Fruit fly (Drosophila melanogaster): ENCODE results near the gene Nepl13.

Gene Nepl13

DNA sequence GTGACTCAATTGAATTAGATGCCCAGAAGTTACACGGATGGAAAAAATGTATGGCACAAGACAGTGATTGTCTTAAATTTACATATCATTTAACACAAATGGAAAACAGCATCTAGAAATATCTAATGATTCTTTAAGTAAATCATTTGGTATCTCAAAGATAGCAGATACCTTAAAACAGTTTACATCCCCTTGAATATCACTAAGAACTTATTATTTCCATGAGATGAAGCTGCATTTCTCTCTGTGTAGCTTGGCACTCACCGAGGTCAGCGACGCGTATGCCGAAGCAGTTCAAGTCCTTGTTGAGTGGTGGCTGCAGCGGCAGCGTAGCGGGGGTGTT, 41.3 kb downstream of the Nepl13 start:
- TF ChIP-seq CG13204 (GFP tag; optimal IDR thresholded peaks at IDR 0.05), result no peak
- no peak for TF ChIP-seq CG34367 (tag; optimal IDR thresholded peaks at IDR 0.05)
- no peak for TF ChIP-seq Ets98B (GFP tag; IDR thresholded peaks at IDR 0.05)
- no peak for TF ChIP-seq Pif1A (GFP tag; optimal IDR thresholded peaks at IDR 0.05)
- no peak for TF ChIP-seq CG32121 (GFP tag; IDR thresholded peaks at IDR 0.05)
- no peak for TF ChIP-seq CG9948 (tag; optimal IDR thresholded peaks at IDR 0.05)
- no peak for TF ChIP-seq Snoo (tag; optimal IDR thresholded peaks at IDR 0.05)
- TF ChIP-seq CG15710 (tag; optimal IDR thresholded peaks at IDR 0.05), result no peak
- TF ChIP-seq CG8159 (tag; optimal IDR thresholded peaks at IDR 0.05), result no peak

DNA sequence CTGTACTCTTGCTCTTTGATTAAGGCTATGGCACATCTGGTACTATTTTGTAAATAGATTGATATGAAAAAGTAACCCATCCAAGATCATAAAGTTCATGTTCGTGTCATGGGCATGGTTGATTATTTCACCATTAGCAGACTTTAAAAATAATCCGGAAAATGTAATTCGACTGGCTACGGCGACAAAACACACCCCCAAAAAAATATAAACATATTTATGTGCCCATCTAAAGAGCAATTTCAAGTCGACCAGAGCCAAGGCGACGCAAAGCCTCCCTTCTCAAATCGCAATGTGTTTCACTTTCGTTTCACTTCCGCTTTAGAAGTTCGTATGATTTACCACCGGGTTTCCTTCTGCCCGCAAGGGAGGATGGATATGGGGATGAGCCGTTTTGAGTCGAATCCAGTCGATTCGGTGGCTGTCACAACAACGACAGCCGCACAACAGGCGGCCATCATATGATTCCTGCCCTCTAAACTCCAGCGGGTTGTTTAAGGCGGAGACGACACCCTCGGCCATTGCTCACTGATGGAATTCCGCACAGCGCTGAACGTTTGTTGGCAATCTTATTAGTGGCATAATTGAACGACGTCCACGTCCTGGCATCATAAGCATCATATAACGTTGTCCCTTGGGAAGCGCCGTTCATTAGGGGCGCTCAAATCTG, 41.8 kb downstream of the Nepl13 start:
- TF ChIP-seq CG12605 (GFP tag; IDR thresholded peaks at IDR 0.05) (no peak), CG15710 (tag; optimal IDR thresholded peaks at IDR 0.05) (no peak), fd96Ca (GFP tag; IDR thresholded peaks at IDR 0.05) (no peak), Ets98B (GFP tag; IDR thresholded peaks at IDR 0.05) (no peak), CG34367 (tag; optimal IDR thresholded peaks at IDR 0.05) (no peak), CG8301 (tag; optimal IDR thresholded peaks at IDR 0.05) (no peak), CG13204 (GFP tag; optimal IDR thresholded peaks at IDR 0.05) (no peak), CG32121 (GFP tag; IDR thresholded peaks at IDR 0.05) (no peak)

DNA sequence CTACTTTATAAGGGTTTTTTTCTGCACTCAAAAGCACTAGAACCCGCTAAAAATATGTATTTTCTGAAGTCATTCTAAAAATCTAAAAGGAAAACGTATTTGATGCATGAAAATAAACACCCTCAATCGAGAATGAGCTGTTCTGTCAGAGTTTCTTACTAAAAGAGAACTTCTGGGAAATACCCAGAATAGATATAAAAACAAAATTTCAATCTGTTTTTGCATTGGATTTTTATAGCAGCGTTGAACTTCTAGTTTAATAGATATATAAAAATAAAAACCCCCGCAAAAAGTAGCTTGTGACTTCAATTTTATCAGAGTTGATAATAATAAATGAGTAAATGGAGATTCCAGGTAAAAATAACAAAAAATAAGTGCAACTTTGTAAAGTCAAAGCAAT, 42.5 kb downstream of the Nepl13 start:
- TF ChIP-seq Pif1B (GFP tag; optimal IDR thresholded peaks at IDR 0.05), result no peak
- TF ChIP-seq CG12605 (GFP tag; IDR thresholded peaks at IDR 0.05), result no peak
- TF ChIP-seq CG8301 (tag; optimal IDR thresholded peaks at IDR 0.05), result no peak
- no peak for TF ChIP-seq Ets98B (GFP tag; IDR thresholded peaks at IDR 0.05)
- TF ChIP-seq CG9948 (tag; optimal IDR thresholded peaks at IDR 0.05), result no peak
- no peak for TF ChIP-seq CG13204 (GFP tag; optimal IDR thresholded peaks at IDR 0.05)
- TF ChIP-seq D1 (tag; optimal IDR thresholded peaks at IDR 0.05), result no peak
- TF ChIP-seq fd96Ca (GFP tag; IDR thresholded peaks at IDR 0.05), result no peak
- no peak for TF ChIP-seq Pif1A (GFP tag; optimal IDR thresholded peaks at IDR 0.05)

DNA sequence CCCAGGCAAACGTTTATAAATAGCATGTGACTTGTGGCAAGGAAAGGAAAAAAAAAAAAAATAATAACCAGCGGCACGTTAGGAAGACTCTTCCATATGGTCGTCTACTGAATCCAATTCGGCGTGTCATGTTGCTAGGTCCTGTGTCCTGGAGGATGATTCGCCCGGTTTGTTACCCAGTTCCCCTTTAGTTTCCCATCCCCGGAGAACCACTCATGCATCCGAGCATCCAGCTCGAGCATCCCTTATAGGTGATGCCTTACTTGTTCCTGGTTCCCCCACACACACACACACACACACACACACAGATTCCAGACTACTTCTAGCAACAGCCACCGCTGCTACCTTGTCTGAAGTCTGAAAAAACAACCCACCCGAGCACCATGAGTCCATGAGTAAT, 43.0 kb downstream of the Nepl13 start:
- TF ChIP-seq CG9948 (tag; optimal IDR thresholded peaks at IDR 0.05) (no peak), CG4496 (GFP tag; IDR thresholded peaks at IDR 0.05) (no peak), D1 (tag; optimal IDR thresholded peaks at IDR 0.05) (no peak), fd96Ca (GFP tag; IDR thresholded peaks at IDR 0.05) (no peak), Snoo (tag; optimal IDR thresholded peaks at IDR 0.05) (no peak)

DNA sequence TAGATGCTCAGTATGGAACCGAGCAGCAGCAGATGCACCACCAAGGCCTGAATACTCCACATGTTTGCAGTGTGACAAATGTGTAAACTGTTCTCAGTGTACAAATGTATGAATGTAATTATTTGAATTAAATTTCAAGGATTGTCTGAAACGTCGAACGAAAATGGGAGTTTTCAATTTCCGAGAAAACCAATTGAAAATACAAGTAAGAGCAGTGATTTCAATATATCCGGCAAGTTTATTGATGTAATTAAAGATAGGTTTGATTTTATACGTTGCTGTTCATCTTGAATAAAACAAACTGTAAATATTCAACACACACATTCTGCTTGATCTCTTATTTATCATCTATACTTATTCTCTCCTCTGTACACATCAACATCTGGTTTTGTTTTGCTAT, 50.2 kb downstream of the Nepl13 start, which contains the start of gene CG4907:
Gene CG4907, minus strand, starts transcription at position 101 of the 400 bp plus-strand sequence.
- TF ChIP-seq EcR (GFP tag; optimal IDR thresholded peaks at IDR 0.05) (no peak), CG12605 (GFP tag; IDR thresholded peaks at IDR 0.05) (no peak), CG8159 (tag; optimal IDR thresholded peaks at IDR 0.05) (no peak)

Measured in whole organism, pupa.